Worm (Caenorhabditis elegans) whole organism, young adult: ENCODE data around the gene F25D1.8.

Experiments
- B0019.2 ChIP-seq: fragments of 200-800 bp; sonication (Bioruptor generic); conservative IDR thresholded peaks from 2 replicates; pipeline ENCODE4 v1.3.6; 2022; ENCODE audit warnings: missing genetic modification reagents, missing genetic modification characterization, missing compliant biosample characterization
- C17E4.6 ChIP-seq: fragments of 200-800 bp; sonication (Bioruptor generic); IDR thresholded peaks from 2 replicates; pipeline ENCODE4 v1.3.6; 2022; ENCODE audit warnings: missing genetic modification reagents, missing genetic modification characterization, missing compliant biosample characterization
- F10E7.11 ChIP-seq: sonication (generic microtip); optimal IDR thresholded peaks from 2 replicates; lab custom pipeline; 2017; ENCODE audit warnings: mild to moderate bottlenecking, missing genetic modification characterization, moderate library complexity, missing compliant biosample characterization
- F22D6.2 ChIP-seq: sonication (generic microtip); optimal IDR thresholded peaks from 2 replicates; lab custom pipeline; 2016; ENCODE audit warnings: mild to moderate bottlenecking, missing genetic modification characterization, missing compliant biosample characterization
- F23B12.7 ChIP-seq: sonication (generic microtip); optimal IDR thresholded peaks from 2 replicates; lab custom pipeline; 2017; ENCODE audit warnings: missing genetic modification characterization, mild to moderate bottlenecking, missing compliant biosample characterization, antibody characterized with exemption, moderate library complexity; ENCODE audit not compliant: insufficient read depth
- F33H1.4 ChIP-seq: fragments of 200-800 bp; sonication (Bioruptor generic); IDR thresholded peaks from 2 replicates; pipeline ENCODE4 v1.3.6; 2022; ENCODE audit warnings: missing genetic modification reagents, missing genetic modification characterization, missing compliant biosample characterization
- F37B4.10 ChIP-seq: fragments of 200-800 bp; sonication (Bioruptor generic); IDR thresholded peaks from 2 replicates; pipeline ENCODE4 v1.3.6; 2022; ENCODE audit warnings: missing genetic modification characterization, missing compliant biosample characterization
- F49E8.2 ChIP-seq: sonication (generic microtip); optimal IDR thresholded peaks from 3 replicates; lab custom pipeline; 2017; ENCODE audit warnings: missing genetic modification characterization, mild to moderate bottlenecking, missing compliant biosample characterization, antibody characterized with exemption, moderate library complexity; ENCODE audit not compliant: insufficient read depth
- F52B5.7 ChIP-seq: sonication (generic microtip); optimal IDR thresholded peaks from 2 replicates; lab custom pipeline; 2016; ENCODE audit warnings: mild to moderate bottlenecking, missing genetic modification characterization, missing compliant biosample characterization
- F57A8.1 ChIP-seq: fragments of 200-800 bp; sonication (Bioruptor generic); optimal IDR thresholded peaks from 2 replicates; lab custom pipeline; 2018; ENCODE audit warnings: mild to moderate bottlenecking, missing genetic modification characterization, moderate library complexity, missing compliant biosample characterization
- Y53F4B.3 ChIP-seq: fragments of 200-800 bp; sonication (Bioruptor generic); IDR thresholded peaks from 2 replicates; pipeline ENCODE4 v1.3.6; 2022; ENCODE audit warnings: missing genetic modification reagents, missing genetic modification characterization, missing compliant biosample characterization
- Y53G8AR.9 ChIP-seq: fragments of 200-800 bp; sonication (Bioruptor generic); conservative IDR thresholded peaks from 2 replicates; pipeline ENCODE4 v1.3.6; 2022; ENCODE audit warnings: missing genetic modification reagents, missing genetic modification characterization, missing compliant biosample characterization
- aptf-2 ChIP-seq: fragments of 200-800 bp; sonication (Bioruptor generic); conservative IDR thresholded peaks from 2 replicates; pipeline ENCODE4 v1.3.6; 2022; ENCODE audit warnings: missing genetic modification reagents, missing genetic modification characterization, missing compliant biosample characterization
- aptf-3 ChIP-seq: fragments of 200-800 bp; sonication (Bioruptor generic); IDR thresholded peaks from 2 replicates; pipeline ENCODE4 v1.3.6; 2022; ENCODE audit warnings: missing genetic modification characterization, missing compliant biosample characterization
- athp-1 ChIP-seq: sonication (generic microtip); optimal IDR thresholded peaks from 2 replicates; lab custom pipeline; 2017; ENCODE audit warnings: mild to moderate bottlenecking, missing genetic modification characterization, missing compliant biosample characterization
- attf-3 ChIP-seq: fragments of 200-800 bp; sonication (Bioruptor generic); conservative IDR thresholded peaks from 2 replicates; pipeline ENCODE4 v1.3.6; 2022; ENCODE audit warnings: missing genetic modification reagents, missing genetic modification characterization, missing compliant biosample characterization
- attf-5 ChIP-seq: fragments of 200-800 bp; sonication (Bioruptor generic); optimal IDR thresholded peaks from 2 replicates; lab custom pipeline; 2018; ENCODE audit warnings: mild to moderate bottlenecking, missing genetic modification characterization, missing compliant biosample characterization
- attf-6 ChIP-seq: fragments of 200-800 bp; sonication (Bioruptor generic); IDR thresholded peaks from 2 replicates; pipeline ENCODE4 v1.3.6; 2022; ENCODE audit warnings: missing genetic modification reagents, missing genetic modification characterization, missing compliant biosample characterization
- cebp-1 ChIP-seq, 2 experiments: fragments of 200-800 bp in 1 of 2; sonication (Bioruptor generic) in 1 of 2; sonication (generic microtip) in 1 of 2; IDR thresholded peaks in 1 of 2; optimal IDR thresholded peaks in 1 of 2; 2 replicates each; pipeline versions ENCODE4 v1.3.6 to Lab custom; 2017 to 2022; ENCODE audit warnings: missing compliant biosample characterization in 2 of 2, missing genetic modification characterization in 2 of 2, mild to moderate bottlenecking in 1 of 2, missing genetic modification reagents in 1 of 2, moderate library complexity in 1 of 2
- ceh-27 ChIP-seq: fragments of 200-800 bp; sonication (Bioruptor generic); optimal IDR thresholded peaks from 2 replicates; lab custom pipeline; 2018; ENCODE audit warnings: mild to moderate bottlenecking, missing genetic modification characterization, moderate library complexity, missing compliant biosample characterization
- ceh-58 ChIP-seq: fragments of 200-800 bp; sonication (Bioruptor generic); IDR thresholded peaks from 2 replicates; pipeline ENCODE4 v1.3.6; 2022; ENCODE audit warnings: missing genetic modification characterization, missing compliant biosample characterization
- ceh-91 ChIP-seq: fragments of 200-800 bp; sonication (Bioruptor generic); IDR thresholded peaks from 2 replicates; pipeline ENCODE4 v1.3.6; 2022; ENCODE audit warnings: missing genetic modification reagents, missing genetic modification characterization, missing compliant biosample characterization
- chd-7 ChIP-seq: sonication (generic microtip); optimal IDR thresholded peaks from 2 replicates; lab custom pipeline; 2016; ENCODE audit warnings: mild to moderate bottlenecking, missing genetic modification characterization, moderate library complexity, missing compliant biosample characterization
- dpff-1 ChIP-seq: sonication (generic microtip); optimal IDR thresholded peaks from 2 replicates; lab custom pipeline; 2017; ENCODE audit warnings: mild to moderate bottlenecking, missing genetic modification characterization, missing compliant biosample characterization
- egl-18 ChIP-seq: fragments of 200-800 bp; sonication (Bioruptor generic); IDR thresholded peaks from 2 replicates; pipeline ENCODE4 v1.3.6; 2022; ENCODE audit warnings: missing genetic modification reagents, missing genetic modification characterization, missing compliant biosample characterization
- egl-44 ChIP-seq: fragments of 200-800 bp; sonication (Bioruptor generic); IDR thresholded peaks from 2 replicates; pipeline ENCODE4 v1.3.6; 2022; ENCODE audit warnings: missing genetic modification reagents, missing genetic modification characterization, missing compliant biosample characterization
- ekl-4 ChIP-seq: fragments of 200-800 bp; sonication (Bioruptor generic); IDR thresholded peaks from 2 replicates; pipeline ENCODE4 v1.3.6; 2022; ENCODE audit warnings: missing genetic modification reagents, missing genetic modification characterization, missing compliant biosample characterization
- hmg-1.2 ChIP-seq: fragments of 200-800 bp; sonication (Bioruptor generic); IDR thresholded peaks from 2 replicates; pipeline ENCODE4 v1.3.6; 2022; ENCODE audit warnings: missing genetic modification reagents, missing genetic modification characterization, missing compliant biosample characterization
- hmg-20 ChIP-seq: fragments of 200-800 bp; sonication (Bioruptor generic); IDR thresholded peaks from 2 replicates; pipeline ENCODE4 v1.3.6; 2022; ENCODE audit warnings: missing genetic modification reagents, missing genetic modification characterization, missing compliant biosample characterization
- lag-1 ChIP-seq: fragments of 200-800 bp; sonication (Bioruptor generic); IDR thresholded peaks from 2 replicates; pipeline ENCODE4 v1.3.6; 2022; ENCODE audit warnings: missing genetic modification reagents, missing genetic modification characterization, missing compliant biosample characterization
- lin-35 ChIP-seq, 3 experiments: fragments of 150-350 bp in 2 of 3; sonication (generic microtip) in 1 of 3; optimal IDR thresholded peaks; 2 replicates each; lab custom pipeline; 2014 to 2018; ENCODE audit warnings: missing biosample characterization in 3 of 3, missing genetic modification characterization in 3 of 3, missing genetic modification reagents in 3 of 3
- lin-40 ChIP-seq: sonication (generic microtip); optimal IDR thresholded peaks from 2 replicates; lab custom pipeline; 2016; ENCODE audit warnings: missing genetic modification characterization, mild to moderate bottlenecking, missing compliant biosample characterization, missing genotype, missing genetic modification reagents
- madf-10 ChIP-seq: sonication (generic microtip); optimal IDR thresholded peaks from 2 replicates; lab custom pipeline; 2016; ENCODE audit warnings: mild to moderate bottlenecking, missing genetic modification characterization, missing compliant biosample characterization
- madf-6 ChIP-seq: fragments of 200-800 bp; sonication (Bioruptor generic); IDR thresholded peaks from 2 replicates; pipeline ENCODE4 v1.3.6; 2022; ENCODE audit warnings: missing genetic modification reagents, missing genetic modification characterization, missing compliant biosample characterization
- mel-28 ChIP-seq: sonication (generic microtip); optimal IDR thresholded peaks from 2 replicates; lab custom pipeline; 2016; ENCODE audit warnings: borderline replicate concordance, mild to moderate bottlenecking, missing genetic modification characterization, missing compliant biosample characterization
- mes-4 ChIP-seq: sonication (generic microtip); optimal IDR thresholded peaks from 2 replicates; lab custom pipeline; 2016; ENCODE audit warnings: missing genotype, missing genetic modification characterization, missing compliant biosample characterization
- mxl-1 ChIP-seq: sonication (generic microtip); optimal IDR thresholded peaks from 2 replicates; lab custom pipeline; 2016; ENCODE audit warnings: missing genetic modification characterization, missing compliant biosample characterization
- nfyb-1 ChIP-seq: fragments of 200-800 bp; sonication (Bioruptor generic); IDR thresholded peaks from 2 replicates; pipeline ENCODE4 v1.3.6; 2022; ENCODE audit warnings: missing genetic modification reagents, missing genetic modification characterization, missing compliant biosample characterization
- nhr-120 ChIP-seq: fragments of 200-800 bp; sonication (Bioruptor generic); IDR thresholded peaks from 2 replicates; pipeline ENCODE4 v1.3.6; 2022; ENCODE audit warnings: missing genetic modification characterization, missing compliant biosample characterization
- nhr-27 ChIP-seq: fragments of 200-800 bp; sonication (Bioruptor generic); optimal IDR thresholded peaks from 2 replicates; lab custom pipeline; 2018; ENCODE audit warnings: mild to moderate bottlenecking, missing genetic modification characterization, moderate library complexity, missing compliant biosample characterization
- nhr-80 ChIP-seq: sonication (generic microtip); optimal IDR thresholded peaks from 2 replicates; lab custom pipeline; 2016; ENCODE audit warnings: missing genetic modification characterization, missing compliant biosample characterization
- sea-2 ChIP-seq: fragments of 200-800 bp; sonication (Bioruptor generic); IDR thresholded peaks from 2 replicates; pipeline ENCODE4 v1.3.6; 2022; ENCODE audit warnings: missing genetic modification characterization, missing compliant biosample characterization
- somi-1 ChIP-seq: fragments of 200-800 bp; sonication (Bioruptor generic); optimal IDR thresholded peaks from 2 replicates; lab custom pipeline; 2018; ENCODE audit warnings: mild to moderate bottlenecking, missing genetic modification characterization, missing compliant biosample characterization
- unc-62 ChIP-seq: fragments of 150-350 bp; optimal IDR thresholded peaks from 2 replicates; lab custom pipeline; 2014; ENCODE audit warnings: missing biosample characterization, missing genetic modification reagents, missing genetic modification characterization
- zim-3 ChIP-seq: sonication (generic microtip); optimal IDR thresholded peaks from 2 replicates; lab custom pipeline; 2017; ENCODE audit warnings: mild to moderate bottlenecking, missing genetic modification characterization, moderate library complexity, missing compliant biosample characterization
- ztf-18 ChIP-seq: sonication (generic microtip); optimal IDR thresholded peaks from 2 replicates; lab custom pipeline; 2016; ENCODE audit warnings: missing genotype, mild to moderate bottlenecking, missing genetic modification characterization, missing compliant biosample characterization
- ztf-22 ChIP-seq: fragments of 200-800 bp; sonication (Bioruptor generic); optimal IDR thresholded peaks from 2 replicates; lab custom pipeline; 2018; ENCODE audit warnings: mild to moderate bottlenecking, missing genetic modification characterization, moderate library complexity, missing compliant biosample characterization
- ztf-26 ChIP-seq: sonication (generic microtip); optimal IDR thresholded peaks from 2 replicates; lab custom pipeline; 2017; ENCODE audit warnings: missing genetic modification characterization, missing compliant biosample characterization
- ztf-6 ChIP-seq: fragments of 200-800 bp; sonication (Bioruptor generic); IDR thresholded peaks from 2 replicates; pipeline ENCODE4 v1.3.6; 2022; ENCODE audit warnings: missing genetic modification reagents, missing genetic modification characterization, missing compliant biosample characterization

Gene F25D1.8

DNA sequence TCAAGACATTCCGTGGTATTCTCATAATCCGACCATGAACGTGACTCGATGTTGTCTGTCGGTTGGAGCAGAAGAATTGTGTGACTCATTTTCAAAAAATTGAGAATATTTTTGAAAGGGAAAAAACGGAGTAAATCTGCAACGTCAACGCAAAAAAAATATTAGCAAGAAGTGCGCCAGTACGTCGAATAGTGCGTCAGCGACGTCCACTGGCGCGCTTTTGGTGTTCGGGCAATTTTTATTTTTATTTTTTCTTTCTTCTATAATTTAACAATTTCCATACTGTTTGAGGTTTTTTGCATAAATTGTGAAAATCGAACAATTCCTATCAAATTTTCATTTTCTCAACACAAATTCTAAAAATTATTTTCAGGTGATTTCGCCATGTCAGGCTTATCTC, 39.7 kb downstream of the F25D1.8 start, which contains the start of the genes erh-1 and lpd-9 (continued):
- TF ChIP-seq C17E4.6 (GFP tag; lab: Robert Waterston, UW) (no peak), chd-7 (tag; lab: Kevin White, UChicago) (no peak), sea-2 (GFP tag; lab: Robert Waterston, UW) (no peak), F10E7.11 (no peak), ekl-4 (GFP tag; lab: Robert Waterston, UW) (peak; percentile 84), athp-1 (no peak), attf-3 (GFP tag; lab: Robert Waterston, UW) (peak; percentile 44; the same call in 1 of the 2 replicates), nhr-120 (GFP tag; lab: Robert Waterston, UW) (no peak), madf-6 (peak; percentile 71), egl-44 (GFP tag; lab: Robert Waterston, UW) (no peak), lag-1 (GFP tag; lab: Robert Waterston, UW) (no peak), Y53G8AR.9 (GFP tag; lab: Robert Waterston, UW) (peak; percentile 87), Y53F4B.3 (GFP tag; lab: Robert Waterston, UW) (no peak), mel-28 (tag; lab: Kevin White, UChicago) (no peak), ztf-6 (no peak), lin-40 (peak; percentile 81), unc-62 (GFP tag; lab: Kevin White, UChicago) (no peak), hmg-20 (GFP tag; lab: Robert Waterston, UW) (peak; percentile 48; the same call in 1 of the 2 replicates), mxl-1 (tag; lab: Kevin White, UChicago) (no peak), ceh-58 (GFP tag; lab: Robert Waterston, UW) (no peak), F49E8.2 (no peak), F37B4.10 (GFP tag; lab: Robert Waterston, UW) (no peak), madf-10 (no peak), F33H1.4 (peak; percentile 56), cebp-1 (GFP tag; IDR thresholded peaks at IDR 0.05; lab: Robert Waterston, UW) (no peak), cebp-1 (tag; optimal IDR thresholded peaks at IDR 0.05; lab: Kevin White, UChicago) (no peak), ceh-91 (GFP tag; lab: Robert Waterston, UW) (no peak), zim-3 (tag; lab: Kevin White, UChicago) (no peak), attf-5 (GFP tag; lab: Kevin White, UChicago) (peak; percentile 50), B0019.2 (no peak), F23B12.7 (peak; percentile 13), ztf-18 (peak; percentile 98), ceh-27 (peak; percentile 7), aptf-2 (GFP tag; lab: Robert Waterston, UW) (no peak), nfyb-1 (GFP tag; lab: Robert Waterston, UW) (peak; percentile 74), nhr-80 (peak; percentile 46), F52B5.7 (tag; lab: Kevin White, UChicago) (no peak), aptf-3 (no peak), F22D6.2 (tag; lab: Kevin White, UChicago) (peak; percentile 34), attf-6 (GFP tag; lab: Robert Waterston, UW) (0 out of 2 replicates have a peak, but pooled peaks have one; percentile 38), dpff-1 (no peak), ztf-26 (no peak), ztf-22 (GFP tag; lab: Kevin White, UChicago) (no peak), nhr-27 (tag; lab: Kevin White, UChicago) (no peak), mes-4 (no peak), egl-18 (GFP tag; lab: Robert Waterston, UW) (no peak), F57A8.1 (GFP tag; lab: Kevin White, UChicago) (no peak), somi-1 (GFP tag; lab: Kevin White, UChicago) (no peak), lin-35 (GFP tag; optimal IDR thresholded peaks at IDR 0.05; lab: Kevin White, UChicago) (peak in 1 of 3 experiments; percentile 84), hmg-1.2 (GFP tag; lab: Robert Waterston, UW) (no peak; the same call in 1 of the 2 replicates)
